Worm (Caenorhabditis elegans) whole organism, young adult: Measurements from ENCODE around the gene rpy-1.

Experiments used
- B0336.3 ChIP-seq: fragments of 200-800 bp; sonication (Bioruptor generic); IDR thresholded peaks from 2 replicates; pipeline ENCODE4 v1.3.6; 2022; ENCODE audit warnings: missing genetic modification characterization, missing compliant biosample characterization
- C17E4.6 ChIP-seq: fragments of 200-800 bp; sonication (Bioruptor generic); IDR thresholded peaks from 2 replicates; pipeline ENCODE4 v1.3.6; 2022; ENCODE audit warnings: missing genetic modification reagents, missing genetic modification characterization, missing compliant biosample characterization
- D2030.7 ChIP-seq: fragments of 200-800 bp; sonication (Bioruptor generic); IDR thresholded peaks from 2 replicates; pipeline ENCODE4 v1.3.6; 2022; ENCODE audit warnings: missing genetic modification reagents, missing genetic modification characterization, missing compliant biosample characterization
- F10E7.11 ChIP-seq: sonication (generic microtip); optimal IDR thresholded peaks from 2 replicates; lab custom pipeline; 2017; ENCODE audit warnings: mild to moderate bottlenecking, missing genetic modification characterization, moderate library complexity, missing compliant biosample characterization
- F22D6.2 ChIP-seq: sonication (generic microtip); optimal IDR thresholded peaks from 2 replicates; lab custom pipeline; 2016; ENCODE audit warnings: mild to moderate bottlenecking, missing genetic modification characterization, missing compliant biosample characterization
- F23B12.7 ChIP-seq: sonication (generic microtip); optimal IDR thresholded peaks from 2 replicates; lab custom pipeline; 2017; ENCODE audit warnings: missing genetic modification characterization, mild to moderate bottlenecking, missing compliant biosample characterization, antibody characterized with exemption, moderate library complexity; ENCODE audit not compliant: insufficient read depth
- F57C9.4 ChIP-seq: sonication (generic microtip); optimal IDR thresholded peaks from 2 replicates; lab custom pipeline; 2017; ENCODE audit warnings: mild to moderate bottlenecking, missing genetic modification characterization, missing compliant biosample characterization
- K11D2.4 ChIP-seq: fragments of 200-800 bp; sonication (Bioruptor generic); IDR thresholded peaks from 2 replicates; pipeline ENCODE4 v1.3.6; 2022; ENCODE audit warnings: missing genetic modification reagents, missing genetic modification characterization, missing compliant biosample characterization
- K12H6.12 ChIP-seq: fragments of 200-800 bp; sonication (Bioruptor generic); optimal IDR thresholded peaks from 2 replicates; lab custom pipeline; 2018; ENCODE audit warnings: mild to moderate bottlenecking, missing genetic modification characterization, missing compliant biosample characterization
- T07F8.4 ChIP-seq: sonication (generic microtip); optimal IDR thresholded peaks from 2 replicates; lab custom pipeline; 2016; ENCODE audit warnings: mild to moderate bottlenecking, missing genetic modification characterization, moderate library complexity, missing compliant biosample characterization
- Y53F4B.3 ChIP-seq: fragments of 200-800 bp; sonication (Bioruptor generic); IDR thresholded peaks from 2 replicates; pipeline ENCODE4 v1.3.6; 2022; ENCODE audit warnings: missing genetic modification reagents, missing genetic modification characterization, missing compliant biosample characterization
- Y67H2A.10 ChIP-seq: fragments of 200-800 bp; sonication (Bioruptor generic); conservative IDR thresholded peaks from 2 replicates; pipeline ENCODE4 v1.3.6; 2022; ENCODE audit warnings: missing genetic modification reagents, missing genetic modification characterization, missing compliant biosample characterization
- Y79H2A.3 ChIP-seq: fragments of 200-800 bp; sonication (Bioruptor generic); conservative IDR thresholded peaks from 2 replicates; pipeline ENCODE4 v1.3.6; 2022; ENCODE audit warnings: missing genetic modification reagents, missing genetic modification characterization, missing compliant biosample characterization
- aptf-2 ChIP-seq: fragments of 200-800 bp; sonication (Bioruptor generic); conservative IDR thresholded peaks from 2 replicates; pipeline ENCODE4 v1.3.6; 2022; ENCODE audit warnings: missing genetic modification reagents, missing genetic modification characterization, missing compliant biosample characterization
- aptf-3 ChIP-seq: fragments of 200-800 bp; sonication (Bioruptor generic); IDR thresholded peaks from 2 replicates; pipeline ENCODE4 v1.3.6; 2022; ENCODE audit warnings: missing genetic modification characterization, missing compliant biosample characterization
- athp-1 ChIP-seq: sonication (generic microtip); optimal IDR thresholded peaks from 2 replicates; lab custom pipeline; 2017; ENCODE audit warnings: mild to moderate bottlenecking, missing genetic modification characterization, missing compliant biosample characterization
- attf-5 ChIP-seq: fragments of 200-800 bp; sonication (Bioruptor generic); optimal IDR thresholded peaks from 2 replicates; lab custom pipeline; 2018; ENCODE audit warnings: mild to moderate bottlenecking, missing genetic modification characterization, missing compliant biosample characterization
- attf-6 ChIP-seq: fragments of 200-800 bp; sonication (Bioruptor generic); IDR thresholded peaks from 2 replicates; pipeline ENCODE4 v1.3.6; 2022; ENCODE audit warnings: missing genetic modification reagents, missing genetic modification characterization, missing compliant biosample characterization
- bed-1 ChIP-seq: fragments of 200-800 bp; sonication (Bioruptor generic); IDR thresholded peaks from 2 replicates; pipeline ENCODE4 v1.3.6; 2022; ENCODE audit warnings: missing genetic modification reagents, missing genetic modification characterization, missing compliant biosample characterization
- bed-2 ChIP-seq: fragments of 200-800 bp; sonication (Bioruptor generic); IDR thresholded peaks from 2 replicates; pipeline ENCODE4 v1.3.6; 2022; ENCODE audit warnings: missing genetic modification reagents, missing genetic modification characterization, missing compliant biosample characterization
- ceh-100 ChIP-seq: fragments of 200-800 bp; sonication (Bioruptor generic); IDR thresholded peaks from 2 replicates; pipeline ENCODE4 v1.3.6; 2022; ENCODE audit warnings: missing genetic modification reagents, missing genetic modification characterization, missing compliant biosample characterization
- ceh-27 ChIP-seq: fragments of 200-800 bp; sonication (Bioruptor generic); optimal IDR thresholded peaks from 2 replicates; lab custom pipeline; 2018; ENCODE audit warnings: mild to moderate bottlenecking, missing genetic modification characterization, moderate library complexity, missing compliant biosample characterization
- ceh-58 ChIP-seq: fragments of 200-800 bp; sonication (Bioruptor generic); IDR thresholded peaks from 2 replicates; pipeline ENCODE4 v1.3.6; 2022; ENCODE audit warnings: missing genetic modification characterization, missing compliant biosample characterization
- die-1 ChIP-seq: sonication (generic microtip); optimal IDR thresholded peaks from 2 replicates; lab custom pipeline; 2016; ENCODE audit warnings: missing genotype, mild to moderate bottlenecking, missing genetic modification characterization, missing compliant biosample characterization
- dox-1 ChIP-seq: fragments of 200-800 bp; sonication (Bioruptor generic); IDR thresholded peaks from 2 replicates; pipeline ENCODE4 v1.3.6; 2022; ENCODE audit warnings: missing genetic modification reagents, missing genetic modification characterization, missing compliant biosample characterization
- efl-1 ChIP-seq: fragments of 150-350 bp; optimal IDR thresholded peaks from 2 replicates; lab custom pipeline; 2014; ENCODE audit warnings: missing biosample characterization, missing genetic modification reagents, missing genetic modification characterization
- ekl-4 ChIP-seq: fragments of 200-800 bp; sonication (Bioruptor generic); IDR thresholded peaks from 2 replicates; pipeline ENCODE4 v1.3.6; 2022; ENCODE audit warnings: missing genetic modification reagents, missing genetic modification characterization, missing compliant biosample characterization
- him-1 ChIP-seq: sonication (generic microtip); optimal IDR thresholded peaks from 2 replicates; lab custom pipeline; 2016; ENCODE audit warnings: missing genotype, missing genetic modification reagents, missing genetic modification characterization, missing compliant biosample characterization
- hlh-12 ChIP-seq: sonication (generic microtip); optimal IDR thresholded peaks from 2 replicates; lab custom pipeline; 2016; ENCODE audit warnings: missing genetic modification characterization, missing compliant biosample characterization
- hmg-1.2 ChIP-seq: fragments of 200-800 bp; sonication (Bioruptor generic); IDR thresholded peaks from 2 replicates; pipeline ENCODE4 v1.3.6; 2022; ENCODE audit warnings: missing genetic modification reagents, missing genetic modification characterization, missing compliant biosample characterization
- hmg-20 ChIP-seq: fragments of 200-800 bp; sonication (Bioruptor generic); IDR thresholded peaks from 2 replicates; pipeline ENCODE4 v1.3.6; 2022; ENCODE audit warnings: missing genetic modification reagents, missing genetic modification characterization, missing compliant biosample characterization
- lag-1 ChIP-seq: fragments of 200-800 bp; sonication (Bioruptor generic); IDR thresholded peaks from 2 replicates; pipeline ENCODE4 v1.3.6; 2022; ENCODE audit warnings: missing genetic modification reagents, missing genetic modification characterization, missing compliant biosample characterization
- lin-35 ChIP-seq, 3 experiments: fragments of 150-350 bp in 2 of 3; sonication (generic microtip) in 1 of 3; optimal IDR thresholded peaks; 2 replicates each; lab custom pipeline; 2014 to 2018; ENCODE audit warnings: missing biosample characterization in 3 of 3, missing genetic modification characterization in 3 of 3, missing genetic modification reagents in 3 of 3
- lin-54 ChIP-seq: fragments of 200-800 bp; sonication (Bioruptor generic); optimal IDR thresholded peaks from 2 replicates; lab custom pipeline; 2018; ENCODE audit warnings: mild to moderate bottlenecking, missing genetic modification characterization, missing compliant biosample characterization
- lir-1 ChIP-seq: fragments of 200-800 bp; sonication (Bioruptor generic); conservative IDR thresholded peaks from 2 replicates; pipeline ENCODE4 v1.3.6; 2022; ENCODE audit warnings: missing genetic modification reagents, missing genetic modification characterization, missing compliant biosample characterization
- madf-10 ChIP-seq: sonication (generic microtip); optimal IDR thresholded peaks from 2 replicates; lab custom pipeline; 2016; ENCODE audit warnings: mild to moderate bottlenecking, missing genetic modification characterization, missing compliant biosample characterization
- madf-6 ChIP-seq: fragments of 200-800 bp; sonication (Bioruptor generic); IDR thresholded peaks from 2 replicates; pipeline ENCODE4 v1.3.6; 2022; ENCODE audit warnings: missing genetic modification reagents, missing genetic modification characterization, missing compliant biosample characterization
- mcd-1 ChIP-seq: fragments of 200-800 bp; sonication (Bioruptor generic); IDR thresholded peaks from 2 replicates; pipeline ENCODE4 v1.3.6; 2022; ENCODE audit warnings: missing genetic modification reagents, missing genetic modification characterization, missing compliant biosample characterization
- mxl-1 ChIP-seq: sonication (generic microtip); optimal IDR thresholded peaks from 2 replicates; lab custom pipeline; 2016; ENCODE audit warnings: missing genetic modification characterization, missing compliant biosample characterization
- nfya-2 ChIP-seq: fragments of 200-800 bp; sonication (Bioruptor generic); IDR thresholded peaks from 2 replicates; pipeline ENCODE4 v1.3.6; 2022; ENCODE audit warnings: missing genetic modification reagents, missing genetic modification characterization, missing compliant biosample characterization
- nfyb-1 ChIP-seq: fragments of 200-800 bp; sonication (Bioruptor generic); IDR thresholded peaks from 2 replicates; pipeline ENCODE4 v1.3.6; 2022; ENCODE audit warnings: missing genetic modification reagents, missing genetic modification characterization, missing compliant biosample characterization
- nhr-27 ChIP-seq: fragments of 200-800 bp; sonication (Bioruptor generic); optimal IDR thresholded peaks from 2 replicates; lab custom pipeline; 2018; ENCODE audit warnings: mild to moderate bottlenecking, missing genetic modification characterization, moderate library complexity, missing compliant biosample characterization
- pha-4 ChIP-seq: fragments of 150-350 bp; sonication (generic microtip); optimal IDR thresholded peaks from 2 replicates; lab custom pipeline; 2014; ENCODE audit warnings: missing biosample characterization, missing genetic modification reagents, missing genetic modification characterization
- rcor-1 ChIP-seq: fragments of 200-800 bp; sonication (Bioruptor generic); IDR thresholded peaks from 2 replicates; pipeline ENCODE4 v1.3.6; 2022; ENCODE audit warnings: missing genetic modification reagents, missing genetic modification characterization, missing compliant biosample characterization
- snpc-3.4 ChIP-seq: sonication (generic microtip); optimal IDR thresholded peaks from 2 replicates; lab custom pipeline; 2017; ENCODE audit warnings: missing genetic modification characterization, mild to moderate bottlenecking, missing compliant biosample characterization, antibody characterized with exemption, moderate library complexity, missing genotype, missing genetic modification reagents
- tlf-1 ChIP-seq: fragments of 200-800 bp; sonication (Bioruptor generic); optimal IDR thresholded peaks from 2 replicates; lab custom pipeline; 2018; ENCODE audit warnings: mild to moderate bottlenecking, missing genetic modification characterization, missing compliant biosample characterization
- zim-3 ChIP-seq: sonication (generic microtip); optimal IDR thresholded peaks from 2 replicates; lab custom pipeline; 2017; ENCODE audit warnings: mild to moderate bottlenecking, missing genetic modification characterization, moderate library complexity, missing compliant biosample characterization
- ztf-18 ChIP-seq: sonication (generic microtip); optimal IDR thresholded peaks from 2 replicates; lab custom pipeline; 2016; ENCODE audit warnings: missing genotype, mild to moderate bottlenecking, missing genetic modification characterization, missing compliant biosample characterization
- ztf-28 ChIP-seq: fragments of 200-800 bp; sonication (Bioruptor generic); IDR thresholded peaks from 2 replicates; pipeline ENCODE4 v1.3.6; 2022; ENCODE audit warnings: missing genetic modification reagents, missing genetic modification characterization, missing compliant biosample characterization
- ztf-6 ChIP-seq: fragments of 200-800 bp; sonication (Bioruptor generic); IDR thresholded peaks from 2 replicates; pipeline ENCODE4 v1.3.6; 2022; ENCODE audit warnings: missing genetic modification reagents, missing genetic modification characterization, missing compliant biosample characterization

rpy-1 gene

DNA sequence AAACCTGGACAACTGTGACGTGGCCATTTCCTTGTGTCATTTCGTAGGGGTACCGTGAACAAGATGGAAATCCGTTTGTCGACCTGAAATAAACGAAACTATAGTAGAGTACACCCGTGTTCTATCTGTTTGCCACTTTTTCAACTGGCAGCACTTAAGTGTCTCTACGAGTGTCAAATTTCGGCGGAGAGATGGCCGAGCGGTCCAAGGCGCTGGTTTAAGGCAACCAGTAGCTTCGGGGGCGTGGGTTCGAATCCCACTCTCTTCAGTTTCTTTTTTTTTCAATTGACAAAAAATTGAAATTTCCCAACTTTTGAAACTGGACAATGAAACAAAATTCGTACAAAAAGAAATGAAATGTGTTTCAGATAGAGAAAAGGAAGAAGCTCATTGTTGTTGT, 16.1 kb upstream of the rpy-1 start (continued):
- TF ChIP-seq tlf-1 (GFP tag; lab: Kevin White, UChicago) (no peak), mcd-1 (GFP tag; lab: Robert Waterston, UW) (peak; percentile 51; the same call in 1 of the 2 replicates), ztf-28 (GFP tag; lab: Robert Waterston, UW) (peak; percentile 65; the same call in 1 of the 2 replicates), bed-1 (GFP tag; lab: Robert Waterston, UW) (no peak), B0336.3 (GFP tag; lab: Robert Waterston, UW) (no peak), pha-4 (tag; lab: Kevin White, UChicago) (no peak), aptf-2 (GFP tag; lab: Robert Waterston, UW) (no peak), K11D2.4 (GFP tag; lab: Robert Waterston, UW) (0 out of 2 replicates have a peak, but pooled peaks have one; percentile 33), ceh-100 (GFP tag; lab: Robert Waterston, UW) (0 out of 2 replicates have a peak, but pooled peaks have one; percentile 24), him-1 (tag; lab: Kevin White, UChicago) (peak; percentile 88), Y53F4B.3 (GFP tag; lab: Robert Waterston, UW) (no peak; the same call in 1 of the 2 replicates), K12H6.12 (peak; percentile 0), lin-35 (GFP tag; optimal IDR thresholded peaks at IDR 0.05; lab: Kevin White, UChicago) (no peak), snpc-3.4 (tag; lab: Kevin White, UChicago) (peak; percentile 12), F23B12.7 (tag; lab: Kevin White, UChicago) (peak; percentile 75), Y67H2A.10 (GFP tag; lab: Robert Waterston, UW) (no peak), ztf-6 (GFP tag; lab: Robert Waterston, UW) (no peak), F10E7.11 (no peak), lin-54 (no peak), F22D6.2 (tag; lab: Kevin White, UChicago) (no peak), T07F8.4 (tag; lab: Kevin White, UChicago) (peak; percentile 22), zim-3 (tag; lab: Kevin White, UChicago) (no peak), hmg-20 (GFP tag; lab: Robert Waterston, UW) (no peak), rcor-1 (GFP tag; lab: Robert Waterston, UW) (no peak), C17E4.6 (no peak), mxl-1 (no peak), Y79H2A.3 (no peak), attf-6 (GFP tag; lab: Robert Waterston, UW) (no peak), hmg-1.2 (peak; percentile 67), ekl-4 (GFP tag; lab: Robert Waterston, UW) (no peak), lag-1 (GFP tag; lab: Robert Waterston, UW) (no peak), madf-6 (GFP tag; lab: Robert Waterston, UW) (0 out of 2 replicates have a peak, but pooled peaks have one; percentile 51), nfya-2 (no peak), efl-1 (GFP tag; lab: Kevin White, UChicago) (no peak), ceh-27 (GFP tag; lab: Kevin White, UChicago) (peak; percentile 41), hlh-12 (tag; lab: Kevin White, UChicago) (no peak), dox-1 (GFP tag; lab: Robert Waterston, UW) (no peak; the same call in 1 of the 2 replicates), bed-2 (GFP tag; lab: Robert Waterston, UW) (no peak), athp-1 (tag; lab: Kevin White, UChicago) (no peak), nhr-27 (peak; percentile 4), die-1 (peak; percentile 70), D2030.7 (peak; percentile 41), ceh-58 (GFP tag; lab: Robert Waterston, UW) (no peak), ztf-18 (tag; lab: Kevin White, UChicago) (peak; percentile 13), madf-10 (tag; lab: Kevin White, UChicago) (no peak), lir-1 (GFP tag; lab: Robert Waterston, UW) (no peak), nfyb-1 (GFP tag; lab: Robert Waterston, UW) (no peak), F57C9.4 (tag; lab: Kevin White, UChicago) (no peak), attf-5 (GFP tag; lab: Kevin White, UChicago) (peak; percentile 21), aptf-3 (GFP tag; lab: Robert Waterston, UW) (0 out of 2 replicates have a peak, but pooled peaks have one; percentile 24)
